Fruit fly (Drosophila melanogaster) whole organism, adult: ENCODE measurements around the gene RpL7.

ENCODE experiments used
- CG11617 ChIP-seq: fragments of 200-800 bp; sonication (Bioruptor generic); optimal IDR thresholded peaks from 2 replicates; lab custom pipeline; 2017; ENCODE audit warnings: mild to moderate bottlenecking, missing biosample characterization, missing genetic modification reagents, missing genetic modification characterization
- CG14711 ChIP-seq: fragments of 200-800 bp; sonication (Bioruptor generic); optimal IDR thresholded peaks from 2 replicates; lab custom pipeline; 2018; ENCODE audit warnings: missing biosample characterization, mild to moderate bottlenecking, missing genetic modification characterization, moderate library complexity
- CG1620 ChIP-seq: fragments of 200-800 bp; sonication (Bioruptor generic); optimal IDR thresholded peaks from 2 replicates; lab custom pipeline; 2016; ENCODE audit warnings: missing biosample characterization, missing genetic modification characterization
- CG5204 ChIP-seq: fragments of 200-800 bp; sonication (Bioruptor generic); optimal IDR thresholded peaks from 2 replicates; lab custom pipeline; 2016; ENCODE audit warnings: missing biosample characterization, missing genetic modification characterization
- CG7045 ChIP-seq: fragments of 200-800 bp; sonication (Bioruptor generic); optimal IDR thresholded peaks from 2 replicates; lab custom pipeline; 2017; ENCODE audit warnings: missing biosample characterization, mild to moderate bottlenecking, missing genetic modification characterization
- Clk ChIP-seq: fragments of 200-800 bp; sonication (Bioruptor generic); optimal IDR thresholded peaks from 2 replicates; lab custom pipeline; 2017; ENCODE audit warnings: missing biosample characterization, missing genetic modification characterization
- Hr96 ChIP-seq: fragments of 200-800 bp; sonication (Bioruptor generic); optimal IDR thresholded peaks from 2 replicates; lab custom pipeline; 2016; ENCODE audit warnings: missing biosample characterization, missing genetic modification characterization
- bab1 ChIP-seq: fragments of 200-800 bp; sonication (Bioruptor generic); optimal IDR thresholded peaks from 3 replicates; lab custom pipeline; 2019; ENCODE audit warnings: missing biosample characterization, mild to moderate bottlenecking, missing genetic modification characterization, moderate library complexity
- cic ChIP-seq: fragments of 200-800 bp; sonication (Bioruptor generic); optimal IDR thresholded peaks from 2 replicates; lab custom pipeline; 2017; ENCODE audit warnings: missing biosample characterization, mild to moderate bottlenecking, missing genetic modification characterization, moderate library complexity
- cnc ChIP-seq, 2 experiments: fragments of >200 bp; optimal IDR thresholded peaks; 2 replicates each; lab custom pipeline; 2017
- kay ChIP-seq: fragments of 200-800 bp; sonication (Bioruptor generic); peaks from one replicate; lab custom pipeline; 2016; ENCODE audit warnings: missing biosample characterization, missing genetic modification characterization, borderline replicate concordance
- pad ChIP-seq: fragments of 200-800 bp; sonication (Bioruptor generic); optimal IDR thresholded peaks from 3 replicates; lab custom pipeline; 2017; ENCODE audit warnings: missing biosample characterization, missing genetic modification characterization, mild to moderate bottlenecking, moderate library complexity, missing genetic modification reagents
- tj ChIP-seq: fragments of 200-800 bp; sonication (Bioruptor generic); optimal IDR thresholded peaks from 3 replicates; lab custom pipeline; 2017; ENCODE audit warnings: missing biosample characterization, mild to moderate bottlenecking, missing genetic modification characterization, moderate library complexity
- toe ChIP-seq: fragments of 200-800 bp; sonication (Bioruptor generic); optimal IDR thresholded peaks from 2 replicates; lab custom pipeline; 2016; ENCODE audit warnings: missing biosample characterization, missing genetic modification characterization

- TF ChIP-seq toe (GFP tag; lab: Kevin White, UChicago) (no peak), CG1620 (GFP tag; lab: Kevin White, UChicago) (no peak), kay (GFP tag; lab: Kevin White, UChicago) (no peak), Hr96 (no peak), CG7045 (GFP tag; lab: Kevin White, UChicago) (no peak), Clk (no peak), cic (GFP tag; lab: Kevin White, UChicago) (no peak), CG11617 (no peak), tj (GFP tag; lab: Kevin White, UChicago) (no peak), cnc (optimal IDR thresholded peaks at IDR 0.05; lab: Kevin White, UChicago) (no peak), CG5204 (GFP tag; lab: Kevin White, UChicago) (no peak), bab1 (GFP tag; lab: Kevin White, UChicago) (no peak), pad (GFP tag; lab: Kevin White, UChicago) (no peak), CG14711 (tag; lab: Kevin White, UChicago) (no peak)
Observed at dm6 chr2L:10172402-10172801, 28.4 kb upstream of the RpL7 start, which contains the start of gene CG13137.
